Worm (Caenorhabditis elegans) whole organism, L1 larva: ENCODE data around the gene srxa-19.

Source experiments
- C34B4.2 ChIP-seq: sonication (generic microtip); optimal IDR thresholded peaks from 2 replicates; lab custom pipeline; 2017; ENCODE audit warnings: mild to moderate bottlenecking, missing genetic modification characterization, missing compliant biosample characterization
- aha-1 ChIP-seq: fragments of 150-350 bp; optimal IDR thresholded peaks from 2 replicates; lab custom pipeline; 2014; ENCODE audit warnings: missing biosample characterization, missing genetic modification characterization
- aly-2 ChIP-seq: fragments of 150-350 bp; optimal IDR thresholded peaks from 2 replicates; lab custom pipeline; 2014; ENCODE audit warnings: missing biosample characterization, missing genetic modification characterization
- ceh-88 ChIP-seq: fragments of 200-800 bp; sonication (Bioruptor generic); IDR thresholded peaks from 2 replicates; pipeline ENCODE4 v1.3.6; 2022; ENCODE audit warnings: missing genetic modification characterization, missing compliant biosample characterization
- dpl-1 ChIP-seq, 3 experiments: fragments of 150-350 bp in 2 of 3; sonication (generic microtip) in 1 of 3; optimal IDR thresholded peaks; 2 replicates each; lab custom pipeline; 2014 to 2017; ENCODE audit warnings: missing biosample characterization in 3 of 3, missing genetic modification characterization in 3 of 3, missing genetic modification reagents in 3 of 3
- dsc-1 ChIP-seq: sonication (generic microtip); optimal IDR thresholded peaks from 2 replicates; lab custom pipeline; 2016; ENCODE audit warnings: mild to moderate bottlenecking, missing genetic modification characterization, missing compliant biosample characterization
- efl-1 ChIP-seq, 4 experiments: fragments of 150-350 bp; optimal IDR thresholded peaks in 3 of 4; peaks in 1 of 4; 1 replicate in 1 of 4; 2 replicates in 3 of 4; lab custom pipeline; 2014; ENCODE audit warnings: missing biosample characterization in 2 of 4, missing genetic modification characterization in 2 of 4, missing genetic modification reagents in 2 of 4
- egl-13 ChIP-seq: sonication (generic microtip); optimal IDR thresholded peaks from 2 replicates; lab custom pipeline; 2016; ENCODE audit warnings: missing genotype, missing genetic modification reagents, missing genetic modification characterization, missing compliant biosample characterization
- egl-27 ChIP-seq, 2 experiments: fragments of 150-350 bp in 1 of 2; sonication (generic microtip); optimal IDR thresholded peaks; 3 replicates each; lab custom pipeline; 2017 to 2018; ENCODE audit warnings: missing biosample characterization in 2 of 2, missing genetic modification characterization in 2 of 2, missing genetic modification reagents in 2 of 2
- elt-2 ChIP-seq: sonication (generic microtip); optimal IDR thresholded peaks from 2 replicates; lab custom pipeline; 2016; ENCODE audit warnings: missing genetic modification characterization, mild to moderate bottlenecking, inconsistent platforms, missing compliant biosample characterization, missing genetic modification reagents
- fkh-4 ChIP-seq: sonication (generic microtip); optimal IDR thresholded peaks from 2 replicates; lab custom pipeline; 2016; ENCODE audit warnings: missing compliant biosample characterization, missing genetic modification characterization, borderline replicate concordance
- fos-1 ChIP-seq: fragments of 150-350 bp; optimal IDR thresholded peaks from 2 replicates; lab custom pipeline; 2014; ENCODE audit warnings: missing biosample characterization, missing genetic modification characterization
- grh-1 ChIP-seq: fragments of 200-800 bp; sonication (Bioruptor generic); IDR thresholded peaks from 2 replicates; pipeline ENCODE4 v1.3.6; 2022; ENCODE audit warnings: missing genetic modification reagents, missing genetic modification characterization, missing compliant biosample characterization
- hpl-2 ChIP-seq: fragments of 150-350 bp; optimal IDR thresholded peaks from 2 replicates; lab custom pipeline; 2014; ENCODE audit warnings: missing biosample characterization, missing genetic modification reagents, missing genetic modification characterization
- irx-1 ChIP-seq: sonication (generic microtip); optimal IDR thresholded peaks from 2 replicates; lab custom pipeline; 2016; ENCODE audit warnings: missing genetic modification characterization, missing compliant biosample characterization
- isw-1 ChIP-seq: fragments of 200-800 bp; sonication (Bioruptor generic); IDR thresholded peaks from 2 replicates; pipeline ENCODE4 v1.3.6; 2022; ENCODE audit warnings: missing genetic modification characterization, missing compliant biosample characterization
- lin-14 ChIP-seq: fragments of 200-800 bp; sonication (Bioruptor generic); optimal IDR thresholded peaks from 2 replicates; lab custom pipeline; 2018; ENCODE audit warnings: mild to moderate bottlenecking, missing genetic modification characterization, moderate library complexity, missing compliant biosample characterization
- lin-15B ChIP-seq: fragments of 150-350 bp; sonication (generic microtip); optimal IDR thresholded peaks from 3 replicates; lab custom pipeline; 2014; ENCODE audit warnings: missing biosample characterization, missing genetic modification characterization
- lir-3 ChIP-seq: sonication (generic microtip); optimal IDR thresholded peaks from 2 replicates; lab custom pipeline; 2016; ENCODE audit warnings: mild to moderate bottlenecking, missing genetic modification characterization, moderate library complexity, missing compliant biosample characterization; ENCODE audit not compliant: poor library complexity
- mdl-1 ChIP-seq, 2 experiments: fragments of 150-350 bp; optimal IDR thresholded peaks; 2 replicates each; lab custom pipeline; 2014 to 2017; ENCODE audit warnings: missing biosample characterization in 2 of 2, missing genetic modification characterization in 2 of 2, inconsistent platforms in 1 of 2
- mef-2 ChIP-seq: fragments of 150-350 bp; optimal IDR thresholded peaks from 2 replicates; lab custom pipeline; 2014; ENCODE audit warnings: missing biosample characterization, missing genetic modification characterization
- mep-1 ChIP-seq: fragments of 150-350 bp; optimal IDR thresholded peaks from 2 replicates; lab custom pipeline; 2014; ENCODE audit warnings: missing biosample characterization, missing genetic modification characterization
- nhr-12 ChIP-seq: sonication (generic microtip); optimal IDR thresholded peaks from 2 replicates; lab custom pipeline; 2017; ENCODE audit warnings: missing biosample characterization, missing genetic modification characterization
- nhr-20 ChIP-seq: sonication (generic microtip); optimal IDR thresholded peaks from 2 replicates; lab custom pipeline; 2016; ENCODE audit warnings: mild to moderate bottlenecking, missing genetic modification characterization, missing compliant biosample characterization
- nhr-237 ChIP-seq: fragments of 150-350 bp; optimal IDR thresholded peaks from 2 replicates; lab custom pipeline; 2014; ENCODE audit warnings: missing biosample characterization, missing genetic modification characterization
- nhr-76 ChIP-seq: sonication (generic microtip); optimal IDR thresholded peaks from 2 replicates; lab custom pipeline; 2017; ENCODE audit warnings: missing biosample characterization, missing genetic modification characterization
- nhr-84 ChIP-seq: sonication (generic microtip); optimal IDR thresholded peaks from 2 replicates; lab custom pipeline; 2017; ENCODE audit warnings: missing biosample characterization, missing genetic modification characterization
- nhr-85 ChIP-seq: sonication (generic microtip); peaks from one replicate; lab custom pipeline; 2016; ENCODE audit warnings: missing genetic modification characterization, inconsistent platforms, missing compliant biosample characterization
- nhr-90 ChIP-seq: sonication (generic microtip); optimal IDR thresholded peaks from 2 replicates; lab custom pipeline; 2016; ENCODE audit warnings: mild to moderate bottlenecking, missing genetic modification characterization, missing compliant biosample characterization; ENCODE audit not compliant: poor library complexity
- pqm-1 ChIP-seq: sonication (generic microtip); optimal IDR thresholded peaks from 3 replicates; lab custom pipeline; 2017; ENCODE audit warnings: missing biosample characterization, missing genetic modification characterization
- rnt-1 ChIP-seq: sonication (generic microtip); optimal IDR thresholded peaks from 2 replicates; lab custom pipeline; 2016; ENCODE audit warnings: mild to moderate bottlenecking, missing genetic modification characterization, moderate library complexity, missing compliant biosample characterization
- snu-23 ChIP-seq: sonication (generic microtip); optimal IDR thresholded peaks from 2 replicates; lab custom pipeline; 2016; ENCODE audit warnings: missing genetic modification characterization, missing compliant biosample characterization
- sox-4 ChIP-seq: sonication (generic microtip); optimal IDR thresholded peaks from 2 replicates; lab custom pipeline; 2016; ENCODE audit warnings: missing genetic modification characterization, missing compliant biosample characterization
- sup-37 ChIP-seq: fragments of 200-800 bp; sonication (Bioruptor generic); optimal IDR thresholded peaks from 2 replicates; lab custom pipeline; 2018; ENCODE audit warnings: mild to moderate bottlenecking, missing genetic modification characterization, missing compliant biosample characterization
- swsn-7 ChIP-seq: sonication (generic microtip); optimal IDR thresholded peaks from 2 replicates; lab custom pipeline; 2016; ENCODE audit warnings: missing genetic modification characterization, missing compliant biosample characterization
- unc-130 ChIP-seq: fragments of 150-350 bp; optimal IDR thresholded peaks from 2 replicates; lab custom pipeline; 2017; ENCODE audit warnings: missing biosample characterization, missing genetic modification characterization, inconsistent platforms
- unc-30 ChIP-seq: sonication (generic microtip); optimal IDR thresholded peaks from 2 replicates; lab custom pipeline; 2017; ENCODE audit warnings: missing biosample characterization, missing genetic modification characterization
- unc-62 ChIP-seq: fragments of 150-350 bp; optimal IDR thresholded peaks from 2 replicates; lab custom pipeline; 2014; ENCODE audit warnings: missing biosample characterization, missing genetic modification reagents, missing genetic modification characterization
- unc-98 ChIP-seq: fragments of 200-800 bp; sonication (Bioruptor generic); IDR thresholded peaks from 2 replicates; pipeline ENCODE4 v1.3.6; 2022; ENCODE audit warnings: missing genetic modification characterization, missing compliant biosample characterization
- xbp-1 ChIP-seq: sonication (generic microtip); optimal IDR thresholded peaks from 2 replicates; lab custom pipeline; 2016; ENCODE audit warnings: missing genetic modification characterization, missing compliant biosample characterization
- ztf-4 ChIP-seq: fragments of 150-350 bp; optimal IDR thresholded peaks from 2 replicates; lab custom pipeline; 2014; ENCODE audit warnings: missing biosample characterization, missing genetic modification characterization

Gene srxa-19

ce11 chrV:10103811-10104210, 18.8 kb downstream of the srxa-19 start:
- peak; percentile 26 for TF ChIP-seq elt-2 (tag; lab: Kevin White, UChicago)
- TF ChIP-seq dsc-1 (tag; lab: Kevin White, UChicago), result no peak
- no peak for TF ChIP-seq sup-37 (GFP tag; lab: Kevin White, UChicago)
- TF ChIP-seq sox-4 (tag; lab: Kevin White, UChicago), result no peak
- no peak for TF ChIP-seq hpl-2 (GFP tag; lab: Kevin White, UChicago)
- TF ChIP-seq C34B4.2 (tag; lab: Kevin White, UChicago), result no peak

DNA sequence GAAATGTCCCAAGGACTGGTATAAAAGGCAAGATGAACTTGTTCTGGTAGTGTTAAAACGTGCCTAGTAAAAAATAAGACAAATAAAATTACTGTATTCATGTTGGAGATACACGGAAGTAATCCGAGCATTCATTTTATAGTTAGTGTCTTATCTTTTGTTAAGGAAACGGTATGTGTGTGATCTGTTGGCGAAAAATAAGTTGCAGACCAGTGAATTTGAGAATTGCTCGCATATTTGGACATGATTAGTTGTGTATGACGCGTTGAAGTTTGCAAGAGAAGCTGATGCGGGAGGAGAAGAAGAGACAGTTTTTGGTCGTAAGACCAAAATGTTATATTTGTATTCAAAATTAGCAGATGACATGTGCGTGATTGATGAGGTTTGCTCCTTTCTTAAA, 20.7 kb downstream of the srxa-19 start, which contains the start of gene C08B6.14:
TSS of gene C08B6.14 (minus strand) at position 101 of the 400 bp plus-strand sequence.
- TF ChIP-seq ztf-4 (no peak), unc-62 (no peak), efl-1 (optimal IDR thresholded peaks at IDR 0.05; lab: Kevin White, UChicago) (no peak), efl-1 (GFP tag; optimal IDR thresholded peaks at IDR 0.05 in 1 of 2; lab: Kevin White, UChicago) (no peak), nhr-84 (tag; lab: Kevin White, UChicago) (no peak), pqm-1 (tag; lab: Kevin White, UChicago) (no peak), nhr-90 (tag; lab: Kevin White, UChicago) (no peak), unc-98 (GFP tag; lab: Robert Waterston, UW) (no peak), snu-23 (GFP tag; lab: Kevin White, UChicago) (no peak)
- TF ChIP-seq, all 84 proteins: peak for 0

ce11 chrV:10098429-10098828, 24.1 kb downstream of the srxa-19 start, which contains the start of gene ugt-47:
Gene ugt-47, minus strand, starts transcription at chrV:10098597.
- no peak for TF ChIP-seq elt-2 (tag; lab: Kevin White, UChicago)
- TF ChIP-seq nhr-237 (tag; lab: Kevin White, UChicago), result no peak
- no peak for TF ChIP-seq nhr-12 (tag; lab: Kevin White, UChicago)
- TF ChIP-seq sox-4 (tag; lab: Kevin White, UChicago), result no peak
- TF ChIP-seq aha-1 (tag; lab: Kevin White, UChicago), result no peak
- no peak for TF ChIP-seq unc-98 (GFP tag; lab: Robert Waterston, UW)
- no peak for TF ChIP-seq ztf-4
- TF ChIP-seq isw-1 (GFP tag; lab: Robert Waterston, UW), result no peak
- no peak for TF ChIP-seq unc-30 (tag; lab: Kevin White, UChicago)
- TF ChIP-seq C34B4.2 (tag; lab: Kevin White, UChicago), result no peak

ce11 chrV:10096932-10097331, 25.6 kb downstream of the srxa-19 start:
- TF ChIP-seq lin-14 (GFP tag; lab: Kevin White, UChicago), result peak; percentile 10
- peak; percentile 77 for TF ChIP-seq elt-2 (tag; lab: Kevin White, UChicago)
- no peak for TF ChIP-seq mef-2 (tag; lab: Kevin White, UChicago)

DNA sequence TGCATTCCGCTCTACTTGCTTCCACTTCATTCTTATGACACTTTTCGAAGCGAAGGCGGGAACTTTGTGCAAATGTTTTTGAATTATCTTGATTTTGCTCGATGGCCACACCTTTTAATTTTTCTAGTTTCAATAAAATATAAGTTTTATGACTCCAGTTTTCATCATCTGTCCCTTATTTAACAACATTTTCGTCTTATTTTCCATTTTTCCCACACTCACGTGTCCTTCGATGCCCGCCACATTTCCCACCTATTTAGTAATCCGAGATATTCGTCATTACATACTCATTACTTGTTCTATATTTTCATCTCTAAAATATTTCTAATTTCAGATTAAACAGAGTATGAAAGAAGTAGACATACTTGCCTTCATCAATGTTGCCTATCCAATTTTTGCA, 28.2 kb downstream of the srxa-19 start, which contains the start of gene srd-49:
TSS of gene srd-49 (plus strand) at position 301 of the 400 bp plus-strand sequence.
- TF ChIP-seq nhr-20 (tag; lab: Kevin White, UChicago) (no peak), egl-13 (tag; lab: Kevin White, UChicago) (no peak), elt-2 (tag; lab: Kevin White, UChicago) (no peak), aly-2 (tag; lab: Kevin White, UChicago) (no peak), irx-1 (tag; lab: Kevin White, UChicago) (no peak), lir-3 (tag; lab: Kevin White, UChicago) (no peak), rnt-1 (tag; lab: Kevin White, UChicago) (no peak), nhr-85 (tag; lab: Kevin White, UChicago) (no peak), ceh-88 (GFP tag; lab: Robert Waterston, UW) (no peak), dpl-1 (GFP tag; optimal IDR thresholded peaks at IDR 0.05; lab: Kevin White, UChicago) (no peak), nhr-12 (tag; lab: Kevin White, UChicago) (no peak)

- TF ChIP-seq fos-1 (tag; lab: Kevin White, UChicago) (no peak), xbp-1 (tag; lab: Kevin White, UChicago) (no peak), grh-1 (GFP tag; lab: Robert Waterston, UW) (no peak), fkh-4 (no peak), egl-27 (tag; optimal IDR thresholded peaks at IDR 0.05; lab: Kevin White, UChicago) (no peak), swsn-7 (tag; lab: Kevin White, UChicago) (no peak), nhr-76 (tag; lab: Kevin White, UChicago) (no peak), rnt-1 (tag; lab: Kevin White, UChicago) (no peak), aly-2 (tag; lab: Kevin White, UChicago) (no peak), lin-15B (no peak), C34B4.2 (tag; lab: Kevin White, UChicago) (no peak), unc-130 (tag; lab: Kevin White, UChicago) (no peak), mef-2 (tag; lab: Kevin White, UChicago) (no peak), mep-1 (no peak), mdl-1 (tag; optimal IDR thresholded peaks at IDR 0.05; lab: Kevin White, UChicago) (no peak), lir-3 (tag; lab: Kevin White, UChicago) (no peak), unc-62 (no peak)
Measured at ce11 chrV:10091152-10091551, 31.4 kb downstream of the srxa-19 start, which contains the start of gene R04B5.11. Gene R04B5.11, minus strand, starts transcription at chrV:10091252.
